Worm (Caenorhabditis elegans) whole organism, early embryonic: Measurements from ENCODE around the gene K11H12.9.

Source experiments
- B0310.2 ChIP-seq: sonication (generic microtip); optimal IDR thresholded peaks from 2 replicates; lab custom pipeline; 2016; ENCODE audit warnings: mild to moderate bottlenecking, missing genetic modification characterization, missing compliant biosample characterization
- F13C5.2 ChIP-seq: sonication (generic microtip); optimal IDR thresholded peaks from 2 replicates; lab custom pipeline; 2017; ENCODE audit warnings: mild to moderate bottlenecking, missing genetic modification characterization, inconsistent platforms, missing compliant biosample characterization
- aly-1 ChIP-seq: sonication (generic microtip); optimal IDR thresholded peaks from 2 replicates; lab custom pipeline; 2016; ENCODE audit warnings: missing genetic modification characterization, missing compliant biosample characterization
- ama-1 ChIP-seq: fragments of 150-350 bp; optimal IDR thresholded peaks from 2 replicates; lab custom pipeline; 2014
- ceh-13 ChIP-seq: fragments of 200-800 bp; sonication (Bioruptor generic); optimal IDR thresholded peaks from 2 replicates; lab custom pipeline; 2018; ENCODE audit warnings: mild to moderate bottlenecking, missing genetic modification characterization, missing compliant biosample characterization
- ceh-36 ChIP-seq: sonication (generic microtip); optimal IDR thresholded peaks from 2 replicates; lab custom pipeline; 2016; ENCODE audit warnings: missing genetic modification characterization, inconsistent platforms, missing compliant biosample characterization
- ets-7 ChIP-seq: sonication (generic microtip); optimal IDR thresholded peaks from 2 replicates; lab custom pipeline; 2016; ENCODE audit warnings: missing genotype, missing genetic modification characterization, missing compliant biosample characterization
- flt-1 ChIP-seq: fragments of 200-800 bp; sonication (Bioruptor generic); IDR thresholded peaks from 2 replicates; pipeline ENCODE4 v1.3.6; 2022; ENCODE audit warnings: missing genetic modification characterization, missing compliant biosample characterization
- hmbx-1 ChIP-seq: sonication (generic microtip); optimal IDR thresholded peaks from 2 replicates; lab custom pipeline; 2016; ENCODE audit warnings: mild to moderate bottlenecking, missing genetic modification characterization, missing compliant biosample characterization
- hmg-4 ChIP-seq: fragments of 200-800 bp; sonication (Bioruptor generic); optimal IDR thresholded peaks from 2 replicates; lab custom pipeline; 2018; ENCODE audit warnings: mild to moderate bottlenecking, missing genetic modification characterization, missing compliant biosample characterization
- hnd-1 ChIP-seq: sonication (generic microtip); optimal IDR thresholded peaks from 2 replicates; lab custom pipeline; 2016; ENCODE audit warnings: missing genetic modification characterization, missing compliant biosample characterization
- pes-1 ChIP-seq: fragments of 200-800 bp; sonication (Bioruptor generic); IDR thresholded peaks from 2 replicates; pipeline ENCODE4 v1.3.6; 2022; ENCODE audit warnings: missing genetic modification reagents, missing genetic modification characterization, missing compliant biosample characterization
- scrt-1 ChIP-seq: fragments of 200-800 bp; sonication (Bioruptor generic); IDR thresholded peaks from 2 replicates; pipeline ENCODE4 v1.3.6; 2022; ENCODE audit warnings: missing genetic modification characterization, missing compliant biosample characterization
- sea-1 ChIP-seq: fragments of 200-800 bp; sonication (Bioruptor generic); conservative IDR thresholded peaks from 2 replicates; pipeline ENCODE4 v1.3.6; 2022; ENCODE audit warnings: missing genetic modification characterization, missing compliant biosample characterization
- tbx-11 ChIP-seq: fragments of 200-800 bp; sonication (Bioruptor generic); IDR thresholded peaks from 2 replicates; pipeline ENCODE4 v1.3.6; 2022; ENCODE audit warnings: missing genetic modification characterization, missing compliant biosample characterization
- tbx-37 ChIP-seq: fragments of 200-800 bp; sonication (Bioruptor generic); conservative IDR thresholded peaks from 2 replicates; pipeline ENCODE4 v1.3.6; 2022; ENCODE audit warnings: missing genetic modification reagents, missing genetic modification characterization, missing compliant biosample characterization
- tra-4 ChIP-seq: sonication (generic microtip); optimal IDR thresholded peaks from 2 replicates; lab custom pipeline; 2017; ENCODE audit warnings: missing genetic modification characterization, missing compliant biosample characterization

The K11H12.9 gene

DNA sequence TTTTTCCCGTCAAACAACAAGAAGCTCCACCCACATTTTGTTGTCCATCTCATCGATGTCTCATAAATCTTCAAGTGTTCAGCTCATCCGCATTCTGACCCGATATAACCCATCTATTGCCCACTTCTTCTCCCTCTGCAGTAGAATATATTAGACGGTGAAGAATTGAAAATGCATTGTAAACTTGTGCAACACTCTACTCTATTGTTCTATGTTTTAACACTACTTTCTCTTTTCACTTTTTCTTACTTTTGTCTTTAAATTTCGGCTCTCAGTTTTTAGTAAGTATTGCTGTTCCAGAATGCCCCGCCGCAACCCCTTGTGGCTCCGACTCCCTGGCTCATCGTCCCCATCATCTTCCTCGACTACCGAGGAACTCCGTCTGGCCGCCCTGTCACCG lies at the start of gene K11H12.9:
Gene K11H12.9 (plus strand): TSS at position 301 of the 400 bp plus-strand sequence.
- no peak for TF ChIP-seq pes-1 (GFP tag; lab: Robert Waterston, UW)
- no peak for TF ChIP-seq sea-1 (GFP tag; lab: Robert Waterston, UW)
- no peak for TF ChIP-seq ama-1
- TF ChIP-seq hmbx-1 (tag; lab: Kevin White, UChicago) = no peak
- no peak for TF ChIP-seq hmg-4 (GFP tag; lab: Kevin White, UChicago)

DNA sequence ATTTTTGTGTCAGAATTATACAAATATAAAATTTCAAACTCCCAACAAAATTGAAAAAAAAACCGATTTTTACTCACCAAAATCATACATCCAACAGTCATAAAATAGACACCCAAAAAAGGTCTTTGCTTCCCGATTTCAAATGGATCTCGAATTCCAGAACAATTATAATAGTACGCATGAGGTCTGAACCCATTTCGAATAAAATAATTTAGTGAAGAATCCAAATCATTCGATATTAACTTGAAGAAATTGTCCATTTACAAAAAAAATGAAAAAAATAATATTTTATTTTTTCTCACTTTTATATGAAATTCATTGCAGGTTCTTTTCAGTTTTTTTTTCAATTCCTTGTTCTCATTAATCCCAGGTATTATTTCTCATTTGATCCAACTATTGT lies 47.9 kb upstream of the K11H12.9 start, which contains the start of gene srt-59:
Gene srt-59 (minus strand): TSS at position 101 of the 400 bp plus-strand sequence.
- TF ChIP-seq hmbx-1 (tag; lab: Kevin White, UChicago) (no peak), hmg-4 (GFP tag; lab: Kevin White, UChicago) (no peak), pes-1 (GFP tag; lab: Robert Waterston, UW) (no peak), flt-1 (GFP tag; lab: Robert Waterston, UW) (no peak), sea-1 (GFP tag; lab: Robert Waterston, UW) (no peak), F13C5.2 (tag; lab: Kevin White, UChicago) (no peak), scrt-1 (GFP tag; lab: Robert Waterston, UW) (no peak), aly-1 (tag; lab: Kevin White, UChicago) (no peak)

DNA sequence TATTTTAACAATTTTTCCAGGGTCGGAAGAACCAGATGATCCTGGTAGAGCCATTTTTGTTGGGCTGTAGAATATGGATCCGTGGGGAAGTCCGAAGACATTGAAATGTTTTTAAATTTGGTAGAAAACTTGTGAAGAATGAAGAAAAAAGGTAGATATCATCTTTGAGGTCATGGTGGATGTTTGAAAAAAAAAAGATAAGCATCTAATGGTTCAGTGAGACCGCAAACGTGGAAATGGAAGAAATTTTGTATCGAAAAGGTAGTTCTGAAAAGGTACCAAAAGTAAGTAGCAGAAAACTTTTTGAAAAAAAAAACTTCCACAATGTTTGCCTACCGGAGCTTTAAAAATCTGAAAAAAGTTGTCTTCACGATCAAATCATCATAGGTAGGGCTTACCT lies 45.9 kb upstream of the K11H12.9 start, which contains the start of gene prmt-4:
Gene prmt-4 (minus strand): TSS at position 101 of the 400 bp plus-strand sequence.
- TF ChIP-seq tra-4 (tag; lab: Kevin White, UChicago) (no peak), ets-7 (no peak), aly-1 (tag; lab: Kevin White, UChicago) (no peak), ceh-36 (no peak), pes-1 (GFP tag; lab: Robert Waterston, UW) (no peak), ceh-13 (GFP tag; lab: Kevin White, UChicago) (no peak)

DNA sequence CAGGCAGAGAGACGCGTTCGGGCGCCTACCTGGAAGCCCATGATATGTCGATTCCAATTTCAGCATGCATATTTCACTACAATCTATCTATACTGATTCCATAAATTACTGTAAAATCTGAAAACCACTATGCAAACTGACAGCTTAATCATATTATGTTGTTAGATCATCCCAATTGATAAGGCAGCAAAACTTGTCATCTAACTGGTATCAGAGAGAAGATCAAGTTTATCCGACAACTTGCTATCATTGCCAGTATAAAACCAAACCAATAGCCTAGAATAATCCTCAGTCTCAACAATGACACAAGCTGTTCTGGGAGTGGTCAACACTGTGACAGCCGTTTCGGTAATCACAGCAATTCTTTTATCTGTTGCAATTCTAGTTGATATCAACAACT lies 45.3 kb upstream of the K11H12.9 start, which contains the start of gene col-102:
Gene col-102 (plus strand): TSS at position 301 of the 400 bp plus-strand sequence.
- TF ChIP-seq sea-1 (GFP tag; lab: Robert Waterston, UW) (no peak), pes-1 (GFP tag; lab: Robert Waterston, UW) (no peak), B0310.2 (tag; lab: Kevin White, UChicago) (no peak), hnd-1 (tag; lab: Kevin White, UChicago) (no peak), hmg-4 (GFP tag; lab: Kevin White, UChicago) (no peak), tbx-37 (GFP tag; lab: Robert Waterston, UW) (no peak), hmbx-1 (tag; lab: Kevin White, UChicago) (no peak)

DNA sequence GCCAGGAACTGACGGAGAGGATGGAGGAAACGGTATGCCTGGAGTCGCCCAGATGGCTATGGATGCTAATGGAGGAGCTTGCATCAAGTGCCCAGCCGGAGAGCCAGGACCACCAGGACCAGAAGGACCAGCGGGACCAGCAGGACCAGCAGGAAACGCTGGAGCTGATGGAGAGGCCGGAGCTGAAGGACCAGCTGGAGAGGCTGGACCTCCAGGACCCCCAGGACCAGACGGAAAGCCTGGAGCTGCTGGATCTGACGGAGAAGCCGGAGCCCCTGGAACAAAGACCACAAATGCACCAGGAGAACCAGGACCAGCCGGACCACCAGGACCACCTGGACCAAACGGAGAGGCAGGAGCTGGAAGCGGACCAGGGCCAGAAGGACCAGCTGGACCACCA lies 44.6 kb upstream of the K11H12.9 start:
- TF ChIP-seq aly-1 (tag; lab: Kevin White, UChicago) (no peak), scrt-1 (GFP tag; lab: Robert Waterston, UW) (no peak), ets-7 (no peak), ama-1 (no peak), tra-4 (tag; lab: Kevin White, UChicago) (no peak), pes-1 (GFP tag; lab: Robert Waterston, UW) (no peak), hnd-1 (tag; lab: Kevin White, UChicago) (no peak), ceh-36 (no peak), B0310.2 (tag; lab: Kevin White, UChicago) (no peak), F13C5.2 (tag; lab: Kevin White, UChicago) (no peak), sea-1 (GFP tag; lab: Robert Waterston, UW) (no peak), hmbx-1 (tag; lab: Kevin White, UChicago) (no peak)

DNA sequence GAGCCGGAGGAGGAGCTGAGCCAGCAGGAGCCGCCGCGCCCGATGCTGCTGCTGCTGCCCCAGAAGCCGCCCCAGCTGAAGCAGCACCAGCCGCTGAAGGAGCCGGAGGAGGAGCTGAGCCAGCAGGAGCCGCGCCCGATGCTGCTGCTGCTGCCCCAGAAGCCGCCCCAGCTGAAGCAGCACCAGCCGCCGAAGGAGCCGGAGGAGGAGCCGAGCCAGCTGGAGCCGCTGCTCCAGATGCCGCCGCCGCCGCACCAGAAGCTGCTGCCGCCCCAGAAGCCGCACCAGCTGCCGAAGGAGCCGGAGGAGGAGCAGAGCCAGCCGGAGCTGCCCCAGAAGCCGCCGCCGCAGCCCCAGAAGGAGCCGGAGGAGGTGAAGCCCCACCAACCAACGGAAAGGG lies 44.0 kb upstream of the K11H12.9 start:
- peak; percentile 17; the same call in 1 of the 2 replicates for TF ChIP-seq pes-1 (GFP tag; lab: Robert Waterston, UW)
- no peak for TF ChIP-seq hnd-1 (tag; lab: Kevin White, UChicago)

DNA sequence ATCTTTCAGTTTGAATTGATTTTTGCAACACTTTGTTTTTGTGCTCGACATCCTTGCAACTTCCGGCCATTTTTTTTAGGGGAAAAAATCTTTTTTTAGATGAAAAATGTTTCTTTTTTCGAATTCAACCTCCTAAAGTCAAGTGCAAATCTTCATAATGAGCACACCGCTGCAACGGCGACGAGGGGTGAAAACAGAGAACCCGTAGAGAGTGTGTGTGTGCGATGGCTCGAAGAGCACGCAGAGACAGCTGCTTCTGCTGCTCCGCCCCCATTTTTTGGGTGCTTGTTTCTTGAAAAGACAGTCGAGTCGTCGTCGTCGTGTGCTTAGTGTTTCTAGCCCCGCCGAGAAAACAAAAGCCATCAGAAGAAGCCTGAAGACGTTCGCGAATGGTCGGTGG lies 43.4 kb upstream of the K11H12.9 start, which contains the start of gene inx-18:
Gene inx-18 (plus strand): TSS at position 301 of the 400 bp plus-strand sequence.
- TF ChIP-seq ama-1 (no peak), hnd-1 (tag; lab: Kevin White, UChicago) (no peak), tbx-37 (GFP tag; lab: Robert Waterston, UW) (no peak), sea-1 (GFP tag; lab: Robert Waterston, UW) (no peak), ceh-36 (no peak), hmg-4 (GFP tag; lab: Kevin White, UChicago) (no peak), scrt-1 (GFP tag; lab: Robert Waterston, UW) (no peak), ets-7 (no peak), pes-1 (GFP tag; lab: Robert Waterston, UW) (no peak), B0310.2 (tag; lab: Kevin White, UChicago) (no peak), ceh-13 (GFP tag; lab: Kevin White, UChicago) (no peak), aly-1 (tag; lab: Kevin White, UChicago) (no peak), flt-1 (GFP tag; lab: Robert Waterston, UW) (no peak)

DNA sequence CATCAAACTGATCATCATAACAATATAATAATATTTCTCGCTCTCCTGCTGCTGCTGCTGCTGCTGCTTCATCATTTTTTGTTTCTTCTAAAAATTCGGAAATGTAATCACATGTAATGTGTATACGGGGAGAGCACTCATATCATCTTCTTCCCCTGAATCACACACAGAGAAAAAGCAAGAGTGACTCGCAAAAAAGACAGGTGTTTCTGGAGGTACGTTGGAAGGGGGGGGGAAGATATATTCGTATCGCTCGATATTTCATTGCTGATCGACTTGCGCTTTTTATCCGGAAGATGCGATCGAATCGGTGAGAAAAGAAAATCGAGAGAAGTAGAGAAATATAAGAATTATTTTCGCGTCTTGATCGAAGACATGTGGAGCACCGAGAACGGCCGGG lies 41.8 kb upstream of the K11H12.9 start:
- no peak for TF ChIP-seq hmg-4 (GFP tag; lab: Kevin White, UChicago)
- no peak for TF ChIP-seq hnd-1 (tag; lab: Kevin White, UChicago)
- TF ChIP-seq ceh-13 (GFP tag; lab: Kevin White, UChicago) = no peak
- TF ChIP-seq hmbx-1 (tag; lab: Kevin White, UChicago) = no peak
- no peak for TF ChIP-seq sea-1 (GFP tag; lab: Robert Waterston, UW)
- TF ChIP-seq tbx-37 (GFP tag; lab: Robert Waterston, UW) = no peak
- TF ChIP-seq B0310.2 (tag; lab: Kevin White, UChicago) = no peak
- TF ChIP-seq pes-1 (GFP tag; lab: Robert Waterston, UW) = no peak
- TF ChIP-seq flt-1 (GFP tag; lab: Robert Waterston, UW) = no peak
- TF ChIP-seq F13C5.2 (tag; lab: Kevin White, UChicago) = no peak
- TF ChIP-seq tra-4 (tag; lab: Kevin White, UChicago) = no peak
- TF ChIP-seq scrt-1 (GFP tag; lab: Robert Waterston, UW) = no peak
- no peak for TF ChIP-seq ceh-36
- TF ChIP-seq tbx-11 = no peak
- no peak for TF ChIP-seq ama-1
- TF ChIP-seq ets-7 = no peak
- TF ChIP-seq aly-1 (tag; lab: Kevin White, UChicago) = no peak
